Fruit fly (Drosophila melanogaster) whole organism, embryonic: ENCODE data around the gene Best3.

ENCODE experiments used
- Adf1 ChIP-seq: fragments of 200-800 bp; sonication (Bioruptor generic); IDR thresholded peaks from 2 replicates; pipeline ENCODE4 v1.3.6; 2022; ENCODE audit warnings: missing biosample characterization, missing genetic modification characterization
- C15 ChIP-seq: fragments of 200-800 bp; sonication (Bioruptor generic); IDR thresholded peaks from 3 replicates; pipeline ENCODE4 v1.3.6; 2022; ENCODE audit warnings: missing biosample characterization, missing genetic modification characterization
- CG11695 ChIP-seq: fragments of 200-800 bp; sonication (Bioruptor generic); IDR thresholded peaks from 3 replicates; pipeline ENCODE4 v1.3.6; 2022; ENCODE audit warnings: missing biosample characterization, missing genetic modification characterization
- CG12071 ChIP-seq: fragments of 200-800 bp; sonication (Bioruptor generic); optimal IDR thresholded peaks from 3 replicates; lab custom pipeline; 2018; ENCODE audit warnings: missing biosample characterization, mild to moderate bottlenecking, missing genetic modification characterization
- CG14667 ChIP-seq: fragments of 200-800 bp; sonication (Bioruptor generic); IDR thresholded peaks from 2 replicates; pipeline ENCODE4 v1.3.6; 2022; ENCODE audit warnings: missing biosample characterization, missing genetic modification characterization
- CG14860 ChIP-seq: fragments of 200-800 bp; sonication (Bioruptor generic); IDR thresholded peaks from 3 replicates; pipeline ENCODE4 v1.3.6; 2022; ENCODE audit warnings: missing biosample characterization, missing genetic modification characterization; ENCODE audit not compliant: partially characterized antibody
- CG18599 ChIP-seq: fragments of 200-800 bp; sonication (Bioruptor generic); optimal IDR thresholded peaks from 3 replicates; lab custom pipeline; 2017; ENCODE audit warnings: missing biosample characterization, missing genetic modification characterization, mild to moderate bottlenecking, moderate library complexity, missing genetic modification reagents
- CG2199 ChIP-seq: fragments of 200-800 bp; sonication (Bioruptor generic); IDR thresholded peaks from 3 replicates; pipeline ENCODE4 v1.3.6; 2022; ENCODE audit warnings: missing biosample characterization, missing genetic modification characterization
- CG31441 ChIP-seq: fragments of 200-800 bp; sonication (Bioruptor generic); IDR thresholded peaks from 2 replicates; pipeline ENCODE4 v1.3.6; 2022; ENCODE audit warnings: missing biosample characterization, missing genetic modification characterization
- CG9876 ChIP-seq: fragments of 200-800 bp; sonication (Bioruptor generic); optimal IDR thresholded peaks from 2 replicates; lab custom pipeline; 2016; ENCODE audit warnings: missing biosample characterization, missing genetic modification characterization
- H15 ChIP-seq: fragments of 200-800 bp; sonication (Bioruptor generic); IDR thresholded peaks from 3 replicates; pipeline ENCODE4 v1.3.6; 2022; ENCODE audit warnings: missing biosample characterization, missing genetic modification characterization
- Hand ChIP-seq: fragments of 200-800 bp; sonication (Bioruptor generic); optimal IDR thresholded peaks from 2 replicates; lab custom pipeline; 2017; ENCODE audit warnings: mild to moderate bottlenecking, missing biosample characterization, missing genetic modification reagents, missing genetic modification characterization
- Hr78 ChIP-seq, 2 experiments: fragments of 200-800 bp in 1 of 2; fragments of >200 bp in 1 of 2; sonication (Bioruptor generic) in 1 of 2; optimal IDR thresholded peaks; 2 replicates each; lab custom pipeline; 2017 to 2019; ENCODE audit warnings: missing biosample characterization in 2 of 2, missing genetic modification characterization in 2 of 2, mild to moderate bottlenecking in 1 of 2, moderate library complexity in 1 of 2
- MTF-1 ChIP-seq: fragments of 200-800 bp; sonication (Bioruptor generic); optimal IDR thresholded peaks from 2 replicates; lab custom pipeline; 2018; ENCODE audit warnings: missing biosample characterization, mild to moderate bottlenecking, missing genetic modification characterization, borderline replicate concordance
- Mad ChIP-seq: fragments of 200-800 bp; sonication (Bioruptor generic); optimal IDR thresholded peaks from 2 replicates; lab custom pipeline; 2016; ENCODE audit warnings: missing biosample characterization, missing genetic modification characterization
- Med ChIP-seq: fragments of 200-800 bp; sonication (Bioruptor generic); peaks from one replicate; lab custom pipeline; 2016; ENCODE audit warnings: missing biosample characterization, missing genetic modification characterization, mild to moderate bottlenecking, inconsistent platforms, moderate library complexity
- Nf-YB ChIP-seq: fragments of 200-800 bp; sonication (Bioruptor generic); optimal IDR thresholded peaks from 3 replicates; lab custom pipeline; 2019; ENCODE audit warnings: missing biosample characterization, mild to moderate bottlenecking, missing genetic modification characterization, moderate library complexity
- Oaz ChIP-seq: fragments of 200-800 bp; sonication (Bioruptor generic); IDR thresholded peaks from 2 replicates; pipeline ENCODE4 v1.3.6; 2022; ENCODE audit warnings: missing biosample characterization, missing genetic modification characterization
- Stat92E ChIP-seq, 3 experiments: fragments of >200 bp in 2 of 3; fragments of 200-800 bp in 1 of 3; sonication (Bioruptor generic) in 1 of 3; optimal IDR thresholded peaks; 2 replicates each; lab custom pipeline; 2017 to 2019; ENCODE audit warnings: missing biosample characterization in 3 of 3, missing genetic modification characterization in 3 of 3, mild to moderate bottlenecking in 1 of 3, moderate library complexity in 1 of 3
- Tbp ChIP-seq: fragments of >200 bp; optimal IDR thresholded peaks from 2 replicates; lab custom pipeline; 2018; ENCODE audit warnings: missing biosample characterization, missing genetic modification characterization
- abd-A ChIP-seq: fragments of 200-800 bp; sonication (Bioruptor generic); optimal IDR thresholded peaks from 3 replicates; lab custom pipeline; 2019; ENCODE audit warnings: missing biosample characterization, mild to moderate bottlenecking, missing genetic modification characterization, moderate library complexity
- ac ChIP-seq: fragments of 200-800 bp; sonication (Bioruptor generic); optimal IDR thresholded peaks from 3 replicates; lab custom pipeline; 2017; ENCODE audit warnings: missing biosample characterization, mild to moderate bottlenecking, missing genetic modification characterization
- bsh ChIP-seq, 2 experiments: fragments of 200-800 bp; sonication (Bioruptor generic); optimal IDR thresholded peaks; 2 replicates each; lab custom pipeline; 2017 to 2018; ENCODE audit warnings: mild to moderate bottlenecking in 2 of 2, missing biosample characterization in 2 of 2, missing genetic modification characterization in 2 of 2, moderate library complexity in 1 of 2
- croc ChIP-seq: fragments of 200-800 bp; sonication (Bioruptor generic); conservative IDR thresholded peaks from 3 replicates; pipeline ENCODE4 v1.3.6; 2022; ENCODE audit warnings: missing biosample characterization, missing genetic modification characterization
- crp ChIP-seq, 2 experiments: fragments of 200-800 bp; sonication (Bioruptor generic); optimal IDR thresholded peaks; 2 replicates in 1 of 2; 3 replicates in 1 of 2; lab custom pipeline; 2017; ENCODE audit warnings: missing biosample characterization in 2 of 2, missing genetic modification characterization in 2 of 2, mild to moderate bottlenecking in 1 of 2, moderate library complexity in 1 of 2
- gcm ChIP-seq: fragments of 200-800 bp; sonication (Bioruptor generic); optimal IDR thresholded peaks from 2 replicates; lab custom pipeline; 2019; ENCODE audit warnings: missing biosample characterization, mild to moderate bottlenecking, missing genetic modification characterization, moderate library complexity
- gem ChIP-seq: fragments of 200-800 bp; sonication (Bioruptor generic); optimal IDR thresholded peaks from 2 replicates; lab custom pipeline; 2019; ENCODE audit warnings: missing biosample characterization, mild to moderate bottlenecking, missing genetic modification characterization, moderate library complexity
- lola ChIP-seq, 3 experiments: fragments of >200 bp in 2 of 3; fragments of 200-800 bp in 1 of 3; sonication (Bioruptor generic) in 1 of 3; optimal IDR thresholded peaks; 2 replicates each; lab custom pipeline; 2017 to 2019; ENCODE audit warnings: missing biosample characterization in 3 of 3, missing genetic modification characterization in 3 of 3, mild to moderate bottlenecking in 1 of 3, moderate library complexity in 1 of 3
- nerfin-1 ChIP-seq: fragments of 200-800 bp; sonication (Bioruptor generic); optimal IDR thresholded peaks from 3 replicates; lab custom pipeline; 2019; ENCODE audit warnings: missing biosample characterization, mild to moderate bottlenecking, missing genetic modification characterization, moderate library complexity
- prd ChIP-seq, 3 experiments: fragments of >200 bp in 2 of 3; fragments of 200-800 bp in 1 of 3; sonication (Bioruptor generic) in 1 of 3; optimal IDR thresholded peaks in 2 of 3; IDR thresholded peaks in 1 of 3; 2 replicates in 2 of 3; 3 replicates in 1 of 3; pipeline versions ENCODE4 v1.3.6 to Lab custom; 2017 to 2022; ENCODE audit warnings: missing biosample characterization in 1 of 3, missing genetic modification characterization in 1 of 3
- row ChIP-seq: fragments of 200-800 bp; sonication (Bioruptor generic); IDR thresholded peaks from 3 replicates; pipeline ENCODE4 v1.3.6; 2022; ENCODE audit warnings: missing biosample characterization, missing genetic modification characterization
- sens ChIP-seq: fragments of 200-800 bp; sonication (Bioruptor generic); peaks from one replicate; lab custom pipeline; 2016; ENCODE audit warnings: missing biosample characterization, missing genetic modification characterization
- sr ChIP-seq: fragments of 200-800 bp; sonication (Bioruptor generic); IDR thresholded peaks from 3 replicates; pipeline ENCODE4 v1.3.6; 2022; ENCODE audit warnings: missing biosample characterization, missing genetic modification characterization
- ssp ChIP-seq: fragments of 200-800 bp; sonication (Bioruptor generic); IDR thresholded peaks from 2 replicates; pipeline ENCODE4 v1.3.6; 2022; ENCODE audit warnings: missing biosample characterization, missing genetic modification characterization
- tap ChIP-seq: fragments of 200-800 bp; optimal IDR thresholded peaks from 3 replicates; lab custom pipeline; 2019; ENCODE audit warnings: missing biosample characterization, mild to moderate bottlenecking, missing genetic modification characterization, moderate library complexity
- z ChIP-seq: fragments of 200-800 bp; sonication (Bioruptor generic); IDR thresholded peaks from 3 replicates; pipeline ENCODE4 v1.3.6; 2022; ENCODE audit warnings: missing biosample characterization, missing genetic modification characterization
- zf30C ChIP-seq: fragments of 200-800 bp; sonication (Bioruptor generic); optimal IDR thresholded peaks from 3 replicates; lab custom pipeline; 2018; ENCODE audit warnings: missing biosample characterization, mild to moderate bottlenecking, missing genetic modification characterization

The Best3 gene

dm6 chr3L:15336277-15336821 is 33.8 kb upstream of the Best3 start, which contains the start of gene Toll-6 (continued):
- TF ChIP-seq CG14860 (GFP tag; lab: Robert Waterston, UW): 0 out of 3 replicates have a peak, but pooled peaks have one; percentile 31
- TF ChIP-seq Stat92E (GFP tag; optimal IDR thresholded peaks at IDR 0.05; lab: Kevin White, UChicago): peak in 1 of 3 experiments; percentile 72
- TF ChIP-seq gcm (GFP tag; lab: Kevin White, UChicago): peak; percentile 45
- TF ChIP-seq Hand (GFP tag; lab: Kevin White, UChicago): no peak
- no peak for TF ChIP-seq croc (GFP tag; lab: Robert Waterston, UW)
- no peak for TF ChIP-seq CG31441 (GFP tag; lab: Robert Waterston, UW)
- TF ChIP-seq nerfin-1 (tag; lab: Kevin White, UChicago): peak; percentile 30
- no peak for TF ChIP-seq Mad (GFP tag; lab: Kevin White, UChicago)
- TF ChIP-seq CG14667 (GFP tag; lab: Robert Waterston, UW): no peak
- no peak for TF ChIP-seq Adf1 (GFP tag; lab: Robert Waterston, UW)
- TF ChIP-seq ac: peak; percentile 35
- peak in 1 of 2 experiments; percentile 50 for TF ChIP-seq crp (GFP tag; optimal IDR thresholded peaks at IDR 0.05; lab: Kevin White, UChicago)
- no peak for TF ChIP-seq Hr78 (GFP tag; optimal IDR thresholded peaks at IDR 0.05; lab: Kevin White, UChicago)
- no peak for TF ChIP-seq CG9876 (GFP tag; lab: Kevin White, UChicago)
- no peak for TF ChIP-seq C15 (GFP tag; lab: Robert Waterston, UW)
- no peak for TF ChIP-seq CG11695 (GFP tag; lab: Robert Waterston, UW)
- peak in 1 of 2 experiments; percentile 15 for TF ChIP-seq bsh (GFP tag; optimal IDR thresholded peaks at IDR 0.05; lab: Kevin White, UChicago)
- TF ChIP-seq MTF-1: peak; percentile 64
- TF ChIP-seq sr: 0 out of 3 replicates have a peak, but pooled peaks have one; percentile 27
- TF ChIP-seq z (GFP tag; lab: Robert Waterston, UW): no peak
- TF ChIP-seq Tbp (GFP tag; lab: Kevin White, UChicago): peak; percentile 72
- TF ChIP-seq Oaz (GFP tag; lab: Robert Waterston, UW): no peak
- TF ChIP-seq Nf-YB (GFP tag; lab: Kevin White, UChicago): peak; percentile 16
- peak; percentile 64 for TF ChIP-seq abd-A (tag; lab: Kevin White, UChicago)

- TF ChIP-seq zf30C: peak; percentile 0
- TF ChIP-seq ssp (GFP tag; lab: Robert Waterston, UW): no peak
- TF ChIP-seq CG12071 (GFP tag; lab: Kevin White, UChicago): no peak
- TF ChIP-seq CG2199 (GFP tag; lab: Robert Waterston, UW): peak; percentile 94
- TF ChIP-seq tap (tag; lab: Kevin White, UChicago): no peak
- TF ChIP-seq CG18599 (GFP tag; lab: Kevin White, UChicago): peak; percentile 26
- no peak for TF ChIP-seq prd (optimal IDR thresholded peaks at IDR 0.05; lab: Kevin White, UChicago)
- TF ChIP-seq prd (GFP tag; IDR thresholded peaks at IDR 0.05; lab: Robert Waterston, UW): 0 out of 3 replicates have a peak, but pooled peaks have one; percentile 31
- no peak for TF ChIP-seq H15
- peak; percentile 39 for TF ChIP-seq Med (GFP tag; lab: Kevin White, UChicago)
- no peak for TF ChIP-seq lola (GFP tag; optimal IDR thresholded peaks at IDR 0.05; lab: Kevin White, UChicago)
- peak; percentile 13 for TF ChIP-seq gem
- TF ChIP-seq sens (GFP tag; lab: Kevin White, UChicago): peak; percentile 46
- TF ChIP-seq row (GFP tag; lab: Robert Waterston, UW): 0 out of 3 replicates have a peak, but pooled peaks have one; percentile 12
Observed at dm6 chr3L:15334640-15335039, 32.1 kb upstream of the Best3 start.
